Fruit fly (Drosophila melanogaster) whole organism, embryonic: Measurements from ENCODE around the gene Vha55.
A peak's percentile ranks its signal among the peaks of the same experiment; 100 is the strongest.

Source experiments
- Atf3 ChIP-seq: fragments of 200-800 bp; sonication (Bioruptor generic); optimal IDR thresholded peaks from 3 replicates; lab custom pipeline; 2016; ENCODE audit warnings: missing biosample characterization, missing genetic modification characterization
- CG10543 ChIP-seq: fragments of 200-800 bp; sonication (Bioruptor generic); optimal IDR thresholded peaks from 3 replicates; lab custom pipeline; 2017; ENCODE audit warnings: missing biosample characterization, mild to moderate bottlenecking, missing genetic modification characterization, moderate library complexity
- CG10979 ChIP-seq: fragments of 200-800 bp; sonication (Bioruptor generic); optimal IDR thresholded peaks from 2 replicates; lab custom pipeline; 2018; ENCODE audit warnings: missing biosample characterization, mild to moderate bottlenecking, missing genetic modification characterization, moderate library complexity
- CG12744 ChIP-seq: fragments of 200-800 bp; sonication (Bioruptor generic); optimal IDR thresholded peaks from 2 replicates; lab custom pipeline; 2016; ENCODE audit warnings: missing biosample characterization, missing genetic modification characterization
- CG13894 ChIP-seq: fragments of 200-800 bp; sonication (Bioruptor generic); optimal IDR thresholded peaks from 3 replicates; lab custom pipeline; 2018; ENCODE audit warnings: missing biosample characterization, mild to moderate bottlenecking, missing genetic modification characterization, moderate library complexity
- CG14965 ChIP-seq: fragments of 200-800 bp; sonication (Bioruptor generic); optimal IDR thresholded peaks from 2 replicates; lab custom pipeline; 2016; ENCODE audit warnings: missing biosample characterization, missing genetic modification characterization, borderline replicate concordance
- CG16813 ChIP-seq: fragments of 200-800 bp; sonication (Bioruptor generic); IDR thresholded peaks from 3 replicates; pipeline ENCODE4 v1.3.6; 2022; ENCODE audit warnings: missing biosample characterization, missing genetic modification characterization; ENCODE audit not compliant: partially characterized antibody
- CG17328 ChIP-seq: fragments of 200-800 bp; sonication (Bioruptor generic); IDR thresholded peaks from 2 replicates; pipeline ENCODE4 v1.3.6; 2022; ENCODE audit warnings: missing biosample characterization, missing genetic modification characterization
- CG17385 ChIP-seq: fragments of 200-800 bp; sonication (Bioruptor generic); optimal IDR thresholded peaks from 3 replicates; lab custom pipeline; 2018; ENCODE audit warnings: missing biosample characterization, mild to moderate bottlenecking, missing genetic modification characterization
- CG17829 ChIP-seq: fragments of 200-800 bp; optimal IDR thresholded peaks from 2 replicates; lab custom pipeline; 2019; ENCODE audit warnings: missing biosample characterization, mild to moderate bottlenecking, missing genetic modification characterization, moderate library complexity
- CG18599 ChIP-seq: fragments of 200-800 bp; sonication (Bioruptor generic); optimal IDR thresholded peaks from 3 replicates; lab custom pipeline; 2017; ENCODE audit warnings: missing biosample characterization, missing genetic modification characterization, mild to moderate bottlenecking, moderate library complexity, missing genetic modification reagents
- CG2129 ChIP-seq: fragments of 200-800 bp; sonication (Bioruptor generic); IDR thresholded peaks from 2 replicates; pipeline ENCODE4 v1.3.6; 2022; ENCODE audit warnings: missing biosample characterization, missing genetic modification characterization; ENCODE audit not compliant: partially characterized antibody
- CG30020 ChIP-seq: fragments of 200-800 bp; optimal IDR thresholded peaks from 2 replicates; lab custom pipeline; 2019; ENCODE audit warnings: missing biosample characterization, mild to moderate bottlenecking, missing genetic modification characterization, moderate library complexity
- CG3163 ChIP-seq: fragments of 200-800 bp; sonication (Bioruptor generic); optimal IDR thresholded peaks from 3 replicates; lab custom pipeline; 2016; ENCODE audit warnings: missing biosample characterization, missing genetic modification characterization
- CG34376 ChIP-seq: fragments of 200-800 bp; sonication (Bioruptor generic); optimal IDR thresholded peaks from 2 replicates; lab custom pipeline; 2018; ENCODE audit warnings: missing biosample characterization, mild to moderate bottlenecking, missing genetic modification characterization
- CG4404 ChIP-seq: fragments of 200-800 bp; sonication (Bioruptor generic); IDR thresholded peaks from 2 replicates; pipeline ENCODE4 v1.3.6; 2022; ENCODE audit warnings: missing biosample characterization, missing genetic modification characterization
- CG4820 ChIP-seq: fragments of 200-800 bp; sonication (Bioruptor generic); optimal IDR thresholded peaks from 3 replicates; lab custom pipeline; 2016; ENCODE audit warnings: missing biosample characterization, missing genetic modification characterization
- CG4854 ChIP-seq: fragments of 200-800 bp; sonication (Bioruptor generic); optimal IDR thresholded peaks from 2 replicates; lab custom pipeline; 2016; ENCODE audit warnings: missing biosample characterization, missing genetic modification characterization, inconsistent platforms
- CG8290 ChIP-seq, 3 experiments: fragments of 200-800 bp; sonication (Bioruptor generic); optimal IDR thresholded peaks; 2 replicates each; lab custom pipeline; 2016 to 2019; ENCODE audit warnings: missing biosample characterization in 3 of 3, missing genetic modification characterization in 3 of 3, mild to moderate bottlenecking in 2 of 3, moderate library complexity in 1 of 3
- CG8359 ChIP-seq: fragments of 200-800 bp; sonication (Bioruptor generic); optimal IDR thresholded peaks from 2 replicates; lab custom pipeline; 2017; ENCODE audit warnings: missing biosample characterization, mild to moderate bottlenecking, missing genetic modification characterization, borderline replicate concordance
- D19A ChIP-seq: fragments of 200-800 bp; optimal IDR thresholded peaks from 3 replicates; lab custom pipeline; 2019; ENCODE audit warnings: missing biosample characterization, mild to moderate bottlenecking, missing genetic modification characterization, moderate library complexity
- Dad ChIP-seq: fragments of 200-800 bp; sonication (Bioruptor generic); optimal IDR thresholded peaks from 3 replicates; lab custom pipeline; 2016; ENCODE audit warnings: missing biosample characterization, missing genetic modification characterization
- E2f2 ChIP-seq: fragments of 200-800 bp; sonication (Bioruptor generic); IDR thresholded peaks from 2 replicates; pipeline ENCODE4 v1.3.6; 2022; ENCODE audit warnings: missing biosample characterization, missing genetic modification characterization
- Hey ChIP-seq: fragments of 200-800 bp; sonication (Bioruptor generic); optimal IDR thresholded peaks from 3 replicates; lab custom pipeline; 2018; ENCODE audit warnings: missing biosample characterization, mild to moderate bottlenecking, missing genetic modification characterization
- Hmr ChIP-seq: fragments of 200-800 bp; sonication (Bioruptor generic); optimal IDR thresholded peaks from 3 replicates; lab custom pipeline; 2017; ENCODE audit warnings: mild to moderate bottlenecking, missing biosample characterization, missing genetic modification reagents, missing genetic modification characterization
- MESR4 ChIP-seq: fragments of 200-800 bp; sonication (Bioruptor generic); optimal IDR thresholded peaks from 2 replicates; lab custom pipeline; 2018; ENCODE audit warnings: missing biosample characterization, mild to moderate bottlenecking, missing genetic modification characterization, moderate library complexity
- Mrtf ChIP-seq: fragments of 200-800 bp; sonication (Bioruptor generic); IDR thresholded peaks from 3 replicates; pipeline ENCODE4 v1.3.6; 2022; ENCODE audit warnings: missing biosample characterization, missing genetic modification characterization
- NFAT ChIP-seq: fragments of 200-800 bp; sonication (Bioruptor generic); IDR thresholded peaks from 2 replicates; pipeline ENCODE4 v1.3.6; 2022; ENCODE audit warnings: missing biosample characterization, missing genetic modification characterization
- Spps ChIP-seq: fragments of 200-800 bp; sonication (Bioruptor generic); optimal IDR thresholded peaks from 2 replicates; lab custom pipeline; 2018; ENCODE audit warnings: missing biosample characterization, mild to moderate bottlenecking, missing genetic modification characterization
- ab ChIP-seq: fragments of 200-800 bp; sonication (Bioruptor generic); optimal IDR thresholded peaks from 2 replicates; lab custom pipeline; 2016; ENCODE audit warnings: missing biosample characterization, missing genetic modification characterization
- bsh ChIP-seq, 2 experiments: fragments of 200-800 bp; sonication (Bioruptor generic); optimal IDR thresholded peaks; 2 replicates each; lab custom pipeline; 2017 to 2018; ENCODE audit warnings: mild to moderate bottlenecking in 2 of 2, missing biosample characterization in 2 of 2, missing genetic modification characterization in 2 of 2, moderate library complexity in 1 of 2
- caup ChIP-seq: fragments of 200-800 bp; sonication (Bioruptor generic); optimal IDR thresholded peaks from 3 replicates; lab custom pipeline; 2017; ENCODE audit warnings: missing biosample characterization, mild to moderate bottlenecking, missing genetic modification characterization, moderate library complexity; ENCODE audit not compliant: severe bottlenecking
- chm ChIP-seq: fragments of 200-800 bp; sonication (Bioruptor generic); IDR thresholded peaks from 2 replicates; pipeline ENCODE4 v1.3.6; 2022; ENCODE audit warnings: missing biosample characterization, missing genetic modification characterization
- corto ChIP-seq: fragments of 200-800 bp; sonication (Bioruptor generic); optimal IDR thresholded peaks from 2 replicates; lab custom pipeline; 2016; ENCODE audit warnings: missing biosample characterization, mild to moderate bottlenecking, missing genetic modification characterization, moderate library complexity
- eyg ChIP-seq: fragments of 200-800 bp; sonication (Bioruptor generic); optimal IDR thresholded peaks from 3 replicates; lab custom pipeline; 2016; ENCODE audit warnings: missing biosample characterization, missing genetic modification characterization
- fd102C ChIP-seq: fragments of 200-800 bp; sonication (Bioruptor generic); optimal IDR thresholded peaks from 2 replicates; lab custom pipeline; 2018; ENCODE audit warnings: missing biosample characterization, mild to moderate bottlenecking, missing genetic modification characterization, moderate library complexity
- fd3F ChIP-seq: fragments of 200-800 bp; sonication (Bioruptor generic); optimal IDR thresholded peaks from 2 replicates; lab custom pipeline; 2018; ENCODE audit warnings: missing biosample characterization, mild to moderate bottlenecking, missing genetic modification characterization, moderate library complexity
- gcm ChIP-seq: fragments of 200-800 bp; sonication (Bioruptor generic); optimal IDR thresholded peaks from 2 replicates; lab custom pipeline; 2019; ENCODE audit warnings: missing biosample characterization, mild to moderate bottlenecking, missing genetic modification characterization, moderate library complexity
- hkb ChIP-seq, 2 experiments: fragments of 200-800 bp in 1 of 2; fragments of >200 bp in 1 of 2; sonication (Bioruptor generic) in 1 of 2; IDR thresholded peaks in 1 of 2; optimal IDR thresholded peaks in 1 of 2; 2 replicates each; pipeline versions ENCODE4 v1.3.6 to Lab custom; 2017 to 2022; ENCODE audit warnings: missing biosample characterization in 1 of 2, missing genetic modification characterization in 1 of 2
- insv ChIP-seq, 2 experiments: fragments of 200-800 bp; sonication (Bioruptor generic); optimal IDR thresholded peaks; 3 replicates each; lab custom pipeline; 2016 to 2018; ENCODE audit warnings: missing biosample characterization in 2 of 2, missing genetic modification characterization in 2 of 2
- jumu ChIP-seq: fragments of 200-800 bp; sonication (Bioruptor generic); optimal IDR thresholded peaks from 3 replicates; lab custom pipeline; 2016; ENCODE audit warnings: missing biosample characterization, missing genetic modification characterization
- ken ChIP-seq: fragments of 200-800 bp; sonication (Bioruptor generic); IDR thresholded peaks from 3 replicates; pipeline ENCODE4 v1.3.6; 2022; ENCODE audit warnings: missing biosample characterization, missing genetic modification characterization
- mld ChIP-seq: fragments of 200-800 bp; sonication (Bioruptor generic); IDR thresholded peaks from 3 replicates; pipeline ENCODE4 v1.3.6; 2022; ENCODE audit warnings: missing biosample characterization, missing genetic modification characterization; ENCODE audit not compliant: partially characterized antibody
- org-1 ChIP-seq: fragments of 200-800 bp; sonication (Bioruptor generic); optimal IDR thresholded peaks from 2 replicates; lab custom pipeline; 2017; ENCODE audit warnings: missing biosample characterization, missing genetic modification characterization
- pan ChIP-seq, 4 experiments: fragments of >200 bp in 3 of 4; fragments of 200-800 bp in 1 of 4; sonication (Bioruptor generic) in 1 of 4; optimal IDR thresholded peaks in 3 of 4; IDR thresholded peaks in 1 of 4; 2 replicates each; pipeline versions ENCODE4 v1.3.6 to Lab custom; 2017 to 2022; ENCODE audit warnings: missing biosample characterization in 2 of 4, missing genetic modification characterization in 2 of 4, mixed read lengths in 1 of 4
- repo ChIP-seq: fragments of 200-800 bp; sonication (Bioruptor generic); optimal IDR thresholded peaks from 2 replicates; lab custom pipeline; 2016; ENCODE audit warnings: missing biosample characterization, missing genetic modification characterization
- trh ChIP-seq: fragments of 200-800 bp; sonication (Bioruptor generic); optimal IDR thresholded peaks from 2 replicates; lab custom pipeline; 2016; ENCODE audit warnings: missing biosample characterization, missing genetic modification characterization
- zfh2 ChIP-seq: fragments of 200-800 bp; sonication (Bioruptor generic); optimal IDR thresholded peaks from 2 replicates; lab custom pipeline; 2016; ENCODE audit warnings: missing biosample characterization, missing genetic modification characterization

Gene Vha55

DNA sequence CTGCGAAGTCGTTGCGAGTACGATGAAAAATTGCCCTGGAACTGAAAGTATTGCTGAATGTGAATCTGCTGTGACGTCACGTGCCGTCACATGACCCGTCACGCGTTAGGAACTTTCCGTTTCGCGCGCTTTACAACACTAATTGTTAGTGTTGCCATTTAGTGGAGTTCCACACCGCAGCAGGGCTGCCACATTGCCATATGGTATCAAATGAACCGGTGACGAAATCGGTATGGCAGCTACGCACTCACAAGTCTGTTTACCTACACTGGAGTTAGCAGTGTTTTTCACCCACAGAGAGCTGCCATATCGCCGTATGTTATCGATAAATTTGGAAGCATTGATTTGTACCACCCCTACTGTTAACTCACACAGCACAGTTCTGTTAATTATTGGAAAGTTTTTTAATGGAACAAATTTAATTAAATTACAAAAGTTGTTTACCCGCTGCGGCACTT, at the start of gene Vha55, which contains the start of gene Snx3 (continued):
- no peak for TF ChIP-seq NFAT (GFP tag; lab: Robert Waterston, UW)
- TF ChIP-seq ken (GFP tag; lab: Robert Waterston, UW) = no peak
- TF ChIP-seq CG10543 (GFP tag; lab: Kevin White, UChicago) = peak; percentile 71
- peak; percentile 80 for TF ChIP-seq CG3163 (GFP tag; lab: Kevin White, UChicago)
- peak; percentile 38 for TF ChIP-seq CG14965
- peak in 1 of 2 experiments; percentile 40 for TF ChIP-seq bsh (GFP tag; optimal IDR thresholded peaks at IDR 0.05; lab: Kevin White, UChicago)
- TF ChIP-seq pan (optimal IDR thresholded peaks at IDR 0.05; lab: Kevin White, UChicago) = no peak
- no peak for TF ChIP-seq pan (GFP tag; optimal IDR thresholded peaks at IDR 0.05 in 1 of 2, IDR thresholded peaks at IDR 0.05 in 1 of 2)
- TF ChIP-seq CG4854 (GFP tag; lab: Kevin White, UChicago) = peak; percentile 38
- peak; percentile 23 for TF ChIP-seq trh
- peak; percentile 26 for TF ChIP-seq Spps (tag; lab: Kevin White, UChicago)
- TF ChIP-seq CG8359 (GFP tag; lab: Kevin White, UChicago) = no peak
- TF ChIP-seq fd102C (GFP tag; lab: Kevin White, UChicago) = no peak
- TF ChIP-seq MESR4 (GFP tag; lab: Kevin White, UChicago) = peak; percentile 91
- TF ChIP-seq D19A (tag; lab: Kevin White, UChicago) = no peak
- no peak for TF ChIP-seq CG16813
- TF ChIP-seq Atf3 (GFP tag; lab: Kevin White, UChicago) = peak; percentile 95
- TF ChIP-seq CG34376 (GFP tag; lab: Kevin White, UChicago) = peak; percentile 46
- peak; percentile 5 for TF ChIP-seq CG17385
- peak; percentile 83 for TF ChIP-seq CG18599 (GFP tag; lab: Kevin White, UChicago)
- TF ChIP-seq Dad (GFP tag; lab: Kevin White, UChicago) = peak; percentile 89
- peak; percentile 69 for TF ChIP-seq hkb (optimal IDR thresholded peaks at IDR 0.05; lab: Kevin White, UChicago)
- TF ChIP-seq hkb (GFP tag; IDR thresholded peaks at IDR 0.05; lab: Robert Waterston, UW) = no peak
- peak; percentile 91 for TF ChIP-seq zfh2
- TF ChIP-seq repo (GFP tag; lab: Kevin White, UChicago) = peak; percentile 27
- peak; percentile 58 for TF ChIP-seq Hey (tag; lab: Kevin White, UChicago)
- TF ChIP-seq CG12744 = peak; percentile 76
- peak; percentile 91 for TF ChIP-seq CG13894
- TF ChIP-seq CG4820 (GFP tag; lab: Kevin White, UChicago) = peak; percentile 68
- TF ChIP-seq chm (GFP tag; lab: Robert Waterston, UW) = no peak
- TF ChIP-seq jumu (GFP tag; lab: Kevin White, UChicago) = peak; percentile 91
- TF ChIP-seq E2f2 (GFP tag; lab: Robert Waterston, UW) = no peak
- no peak for TF ChIP-seq Mrtf (GFP tag; lab: Robert Waterston, UW)
- TF ChIP-seq Hmr = peak; percentile 94
- TF ChIP-seq caup (GFP tag; lab: Kevin White, UChicago) = peak; percentile 78
- TF ChIP-seq CG30020 = peak; percentile 27
- TF ChIP-seq CG10979 (tag; lab: Kevin White, UChicago) = peak; percentile 7
- no peak for TF ChIP-seq CG2129
- peak; percentile 43 for TF ChIP-seq org-1 (GFP tag; lab: Kevin White, UChicago)
- no peak for TF ChIP-seq CG17328
- TF ChIP-seq corto = no peak
- TF ChIP-seq insv (GFP tag; optimal IDR thresholded peaks at IDR 0.05; lab: Kevin White, UChicago) = peak in 1 of 2 experiments; percentile 68
- peak; percentile 100 for TF ChIP-seq CG8290 (GFP tag; optimal IDR thresholded peaks at IDR 0.05; lab: Kevin White, UChicago)
- TF ChIP-seq CG8290 (tag; optimal IDR thresholded peaks at IDR 0.05; lab: Kevin White, UChicago) = peak; percentile 83 to 99
- TF ChIP-seq gcm = no peak
- TF ChIP-seq eyg = peak; percentile 67
- peak; percentile 82 for TF ChIP-seq CG17829
- no peak for TF ChIP-seq CG4404 (GFP tag; lab: Robert Waterston, UW)
- TF ChIP-seq mld = no peak
- TF ChIP-seq fd3F (GFP tag; lab: Kevin White, UChicago) = peak; percentile 18
- peak; percentile 21 for TF ChIP-seq ab (GFP tag; lab: Kevin White, UChicago)
